Worm (Caenorhabditis elegans) whole organism, L3 larva: ENCODE measurements around the gene clc-9.

Experiments used
- ZK546.5 ChIP-seq: sonication (generic microtip); optimal IDR thresholded peaks from 2 replicates; lab custom pipeline; 2017; ENCODE audit warnings: missing biosample characterization, missing genetic modification characterization
- ama-1 ChIP-seq: fragments of 150-350 bp; optimal IDR thresholded peaks from 2 replicates; lab custom pipeline; 2018
- daf-12 ChIP-seq: fragments of 150-350 bp; optimal IDR thresholded peaks from 2 replicates; lab custom pipeline; 2014; ENCODE audit warnings: missing biosample characterization, missing genetic modification reagents, missing genetic modification characterization
- elt-1 ChIP-seq: fragments of 150-350 bp; optimal IDR thresholded peaks from 2 replicates; lab custom pipeline; 2014; ENCODE audit warnings: missing biosample characterization, missing genetic modification characterization
- elt-2 ChIP-seq: sonication (generic microtip); optimal IDR thresholded peaks from 2 replicates; lab custom pipeline; 2016; ENCODE audit warnings: missing genetic modification reagents, mild to moderate bottlenecking, missing genetic modification characterization, missing compliant biosample characterization
- elt-3 ChIP-seq, 3 experiments: fragments of 150-350 bp in 1 of 3; sonication (generic microtip) in 2 of 3; optimal IDR thresholded peaks; 2 replicates in 2 of 3; 4 replicates in 1 of 3; lab custom pipeline; 2014 to 2017; ENCODE audit warnings: missing biosample characterization in 3 of 3, missing genetic modification characterization in 3 of 3
- fos-1 ChIP-seq: fragments of 150-350 bp; optimal IDR thresholded peaks from 2 replicates; lab custom pipeline; 2014; ENCODE audit warnings: missing biosample characterization, missing genetic modification characterization
- lin-15B ChIP-seq: fragments of 150-350 bp; optimal IDR thresholded peaks from 2 replicates; lab custom pipeline; 2014; ENCODE audit warnings: missing biosample characterization, missing genetic modification characterization
- nhr-12 ChIP-seq: fragments of 150-350 bp; optimal IDR thresholded peaks from 2 replicates; lab custom pipeline; 2014; ENCODE audit warnings: missing biosample characterization, missing genetic modification characterization
- nhr-237 ChIP-seq: fragments of 150-350 bp; optimal IDR thresholded peaks from 2 replicates; lab custom pipeline; 2014; ENCODE audit warnings: missing biosample characterization, missing genetic modification characterization
- pha-4 ChIP-seq: fragments of 150-350 bp; optimal IDR thresholded peaks from 2 replicates; lab custom pipeline; 2014; ENCODE audit warnings: missing biosample characterization, missing genetic modification reagents, missing genetic modification characterization
- snpc-4 ChIP-seq: fragments of 150-350 bp; optimal IDR thresholded peaks from 2 replicates; lab custom pipeline; 2014; ENCODE audit warnings: missing biosample characterization, missing genetic modification characterization
- zag-1 ChIP-seq: fragments of 150-350 bp; optimal IDR thresholded peaks from 2 replicates; lab custom pipeline; 2014; ENCODE audit warnings: missing biosample characterization, missing genetic modification characterization

ce11 chrIV:11159886-11160285 is 47.1 kb downstream of the clc-9 start, which contains the start of gene mboa-4:
- TF ChIP-seq pha-4 (tag; lab: Kevin White, UChicago) = no peak
- no peak for TF ChIP-seq elt-2 (tag; lab: Kevin White, UChicago)
- no peak for TF ChIP-seq snpc-4
- TF ChIP-seq ZK546.5 (tag; lab: Kevin White, UChicago) = no peak
- no peak for TF ChIP-seq fos-1 (tag; lab: Kevin White, UChicago)
- no peak for TF ChIP-seq lin-15B
- TF ChIP-seq elt-1 = no peak
- TF ChIP-seq ama-1 (lab: Kevin White, UChicago) = no peak
- no peak for TF ChIP-seq nhr-237 (tag; lab: Kevin White, UChicago)
- no peak for TF ChIP-seq elt-3 (tag; optimal IDR thresholded peaks at IDR 0.05; lab: Kevin White, UChicago)
- TF ChIP-seq daf-12 (tag; lab: Kevin White, UChicago) = no peak
- TF ChIP-seq zag-1 (tag; lab: Kevin White, UChicago) = no peak
- no peak for TF ChIP-seq nhr-12 (tag; lab: Kevin White, UChicago)
